Fruit fly (Drosophila melanogaster) whole organism, embryonic: ENCODE measurements around the gene htk.
A peak's percentile ranks its signal among the peaks of the same experiment; 100 is the strongest.

ENCODE experiments used
- Ada2b ChIP-seq: fragments of 200-800 bp; sonication (Bioruptor generic); IDR thresholded peaks from 2 replicates; pipeline ENCODE4 v1.3.6; 2022; ENCODE audit warnings: missing biosample characterization, missing genetic modification characterization
- Bteb2 ChIP-seq: fragments of 200-800 bp; sonication (Bioruptor generic); optimal IDR thresholded peaks from 2 replicates; lab custom pipeline; 2016; ENCODE audit warnings: missing biosample characterization, missing genetic modification characterization
- CG10366 ChIP-seq: fragments of 200-800 bp; sonication (Bioruptor generic); IDR thresholded peaks from 2 replicates; pipeline ENCODE4 v1.3.6; 2022; ENCODE audit warnings: missing biosample characterization, missing genetic modification characterization
- CG10462 ChIP-seq: fragments of 200-800 bp; sonication (Bioruptor generic); optimal IDR thresholded peaks from 2 replicates; lab custom pipeline; 2016; ENCODE audit warnings: missing biosample characterization, missing genetic modification characterization
- CG10654 ChIP-seq: fragments of 200-800 bp; sonication (Bioruptor generic); optimal IDR thresholded peaks from 2 replicates; lab custom pipeline; 2016; ENCODE audit warnings: missing biosample characterization, missing genetic modification characterization
- CG11247 ChIP-seq: fragments of 200-800 bp; sonication (Bioruptor generic); IDR thresholded peaks from 2 replicates; pipeline ENCODE4 v1.3.6; 2022; ENCODE audit warnings: missing biosample characterization, missing genetic modification characterization
- CG11696 ChIP-seq: fragments of 200-800 bp; sonication (Bioruptor generic); IDR thresholded peaks from 2 replicates; pipeline ENCODE4 v1.3.6; 2022; ENCODE audit warnings: missing biosample characterization, missing genetic modification characterization
- CG12236 ChIP-seq: fragments of 200-800 bp; sonication (Bioruptor generic); optimal IDR thresholded peaks from 2 replicates; lab custom pipeline; 2016; ENCODE audit warnings: missing biosample characterization, missing genetic modification characterization
- CG14014 ChIP-seq: fragments of 200-800 bp; sonication (Bioruptor generic); IDR thresholded peaks from 2 replicates; pipeline ENCODE4 v1.3.6; 2022; ENCODE audit warnings: missing biosample characterization, missing genetic modification characterization
- CG15696 ChIP-seq: fragments of 200-800 bp; sonication (Bioruptor generic); optimal IDR thresholded peaks from 2 replicates; lab custom pipeline; 2019; ENCODE audit warnings: missing biosample characterization, mild to moderate bottlenecking, missing genetic modification characterization, moderate library complexity
- CG17568 ChIP-seq: fragments of 200-800 bp; sonication (Bioruptor generic); optimal IDR thresholded peaks from 2 replicates; lab custom pipeline; 2018; ENCODE audit warnings: missing biosample characterization, mild to moderate bottlenecking, missing genetic modification characterization, moderate library complexity
- CG1832 ChIP-seq: fragments of 200-800 bp; sonication (Bioruptor generic); optimal IDR thresholded peaks from 2 replicates; lab custom pipeline; 2017; ENCODE audit warnings: missing biosample characterization, mild to moderate bottlenecking, missing genetic modification characterization, inconsistent platforms
- CG2116 ChIP-seq: fragments of 200-800 bp; sonication (Bioruptor generic); optimal IDR thresholded peaks from 3 replicates; lab custom pipeline; 2018; ENCODE audit warnings: missing biosample characterization, mild to moderate bottlenecking, missing genetic modification characterization
- CG30431 ChIP-seq: fragments of 200-800 bp; sonication (Bioruptor generic); optimal IDR thresholded peaks from 2 replicates; lab custom pipeline; 2017; ENCODE audit warnings: missing biosample characterization, missing genetic modification characterization
- CG3065 ChIP-seq: fragments of 200-800 bp; sonication (Bioruptor generic); optimal IDR thresholded peaks from 2 replicates; lab custom pipeline; 2016; ENCODE audit warnings: missing biosample characterization, missing genetic modification characterization
- CG32767 ChIP-seq: fragments of 200-800 bp; sonication (Bioruptor generic); IDR thresholded peaks from 2 replicates; pipeline ENCODE4 v1.3.6; 2022; ENCODE audit warnings: missing biosample characterization, missing genetic modification characterization
- CG34422 ChIP-seq: fragments of 200-800 bp; sonication (Bioruptor generic); IDR thresholded peaks from 3 replicates; pipeline ENCODE4 v1.3.6; 2022; ENCODE audit warnings: missing biosample characterization, missing genetic modification characterization
- CG3726 ChIP-seq: fragments of 200-800 bp; sonication (Bioruptor generic); IDR thresholded peaks from 3 replicates; pipeline ENCODE4, ENCODE4 v1.3.6; 2022; ENCODE audit warnings: missing biosample characterization, missing genetic modification characterization
- CG4328 ChIP-seq: fragments of 200-800 bp; sonication (Bioruptor generic); optimal IDR thresholded peaks from 3 replicates; lab custom pipeline; 2017; ENCODE audit warnings: missing biosample characterization, missing genetic modification reagents, missing genetic modification characterization
- CG4617 ChIP-seq: fragments of 200-800 bp; sonication (Bioruptor generic); optimal IDR thresholded peaks from 3 replicates; lab custom pipeline; 2016; ENCODE audit warnings: missing biosample characterization, missing genetic modification characterization, borderline replicate concordance
- CG7372 ChIP-seq: fragments of 200-800 bp; sonication (Bioruptor generic); IDR thresholded peaks from 2 replicates; pipeline ENCODE4 v1.3.6; 2022; ENCODE audit warnings: missing biosample characterization, missing genetic modification characterization
- CG8089 ChIP-seq: fragments of 200-800 bp; sonication (Bioruptor generic); optimal IDR thresholded peaks from 3 replicates; lab custom pipeline; 2016; ENCODE audit warnings: missing biosample characterization, missing genetic modification characterization
- CG8290 ChIP-seq, 3 experiments: fragments of 200-800 bp; sonication (Bioruptor generic); optimal IDR thresholded peaks; 2 replicates each; lab custom pipeline; 2016 to 2019; ENCODE audit warnings: missing biosample characterization in 3 of 3, missing genetic modification characterization in 3 of 3, mild to moderate bottlenecking in 2 of 3, moderate library complexity in 1 of 3
- CG8359 ChIP-seq: fragments of 200-800 bp; sonication (Bioruptor generic); optimal IDR thresholded peaks from 2 replicates; lab custom pipeline; 2017; ENCODE audit warnings: missing biosample characterization, mild to moderate bottlenecking, missing genetic modification characterization, borderline replicate concordance
- CG9215 ChIP-seq: fragments of 200-800 bp; sonication (Bioruptor generic); IDR thresholded peaks from 2 replicates; pipeline ENCODE4 v1.3.6; 2022; ENCODE audit warnings: missing biosample characterization, missing genetic modification characterization
- D19B ChIP-seq: fragments of 200-800 bp; sonication (Bioruptor generic); optimal IDR thresholded peaks from 2 replicates; lab custom pipeline; 2017; ENCODE audit warnings: missing biosample characterization, mild to moderate bottlenecking, missing genetic modification characterization
- Fer1 ChIP-seq: fragments of 200-800 bp; sonication (Bioruptor generic); optimal IDR thresholded peaks from 2 replicates; lab custom pipeline; 2017; ENCODE audit warnings: missing biosample characterization, mild to moderate bottlenecking, missing genetic modification characterization
- Hr39 ChIP-seq: fragments of >200 bp; optimal IDR thresholded peaks from 2 replicates; lab custom pipeline; 2017
- Hr78 ChIP-seq, 2 experiments: fragments of 200-800 bp in 1 of 2; fragments of >200 bp in 1 of 2; sonication (Bioruptor generic) in 1 of 2; optimal IDR thresholded peaks; 2 replicates each; lab custom pipeline; 2017 to 2019; ENCODE audit warnings: missing biosample characterization in 2 of 2, missing genetic modification characterization in 2 of 2, mild to moderate bottlenecking in 1 of 2, moderate library complexity in 1 of 2
- Hsf ChIP-seq: fragments of 200-800 bp; sonication (Bioruptor generic); optimal IDR thresholded peaks from 3 replicates; lab custom pipeline; 2016; ENCODE audit warnings: missing biosample characterization, missing genetic modification characterization
- MBD-R2 ChIP-seq: fragments of 200-800 bp; sonication (Bioruptor generic); IDR thresholded peaks from 2 replicates; pipeline ENCODE4 v1.3.6; 2022; ENCODE audit warnings: missing biosample characterization, missing genetic modification characterization
- Mad ChIP-seq: fragments of 200-800 bp; sonication (Bioruptor generic); optimal IDR thresholded peaks from 2 replicates; lab custom pipeline; 2016; ENCODE audit warnings: missing biosample characterization, missing genetic modification characterization
- Max ChIP-seq: fragments of 200-800 bp; sonication (Bioruptor generic); optimal IDR thresholded peaks from 2 replicates; lab custom pipeline; 2016; ENCODE audit warnings: missing biosample characterization, mild to moderate bottlenecking, missing genetic modification characterization
- az2 ChIP-seq: fragments of 200-800 bp; sonication (Bioruptor generic); optimal IDR thresholded peaks from 3 replicates; lab custom pipeline; 2016; ENCODE audit warnings: missing biosample characterization, missing genetic modification characterization
- btn ChIP-seq: fragments of 200-800 bp; sonication (Bioruptor generic); optimal IDR thresholded peaks from 2 replicates; lab custom pipeline; 2016; ENCODE audit warnings: missing biosample characterization, missing genetic modification characterization
- caup ChIP-seq: fragments of 200-800 bp; sonication (Bioruptor generic); optimal IDR thresholded peaks from 3 replicates; lab custom pipeline; 2017; ENCODE audit warnings: missing biosample characterization, mild to moderate bottlenecking, missing genetic modification characterization, moderate library complexity; ENCODE audit not compliant: severe bottlenecking
- crc ChIP-seq: fragments of 200-800 bp; sonication (Bioruptor generic); optimal IDR thresholded peaks from 2 replicates; lab custom pipeline; 2016; ENCODE audit warnings: missing biosample characterization, missing genetic modification characterization
- disco-r ChIP-seq: fragments of 200-800 bp; sonication (Bioruptor generic); optimal IDR thresholded peaks from 2 replicates; lab custom pipeline; 2016; ENCODE audit warnings: missing biosample characterization, missing genetic modification characterization
- fd102C ChIP-seq: fragments of 200-800 bp; sonication (Bioruptor generic); optimal IDR thresholded peaks from 2 replicates; lab custom pipeline; 2018; ENCODE audit warnings: missing biosample characterization, mild to moderate bottlenecking, missing genetic modification characterization, moderate library complexity
- gcm ChIP-seq: fragments of 200-800 bp; sonication (Bioruptor generic); optimal IDR thresholded peaks from 2 replicates; lab custom pipeline; 2019; ENCODE audit warnings: missing biosample characterization, mild to moderate bottlenecking, missing genetic modification characterization, moderate library complexity
- gt ChIP-seq: fragments of 200-800 bp; sonication (Bioruptor generic); IDR thresholded peaks from 2 replicates; pipeline ENCODE4 v1.3.6; 2022; ENCODE audit warnings: missing biosample characterization, missing genetic modification characterization
- hbn ChIP-seq: fragments of 200-800 bp; sonication (Bioruptor generic); IDR thresholded peaks from 2 replicates; pipeline ENCODE4 v1.3.6; 2022; ENCODE audit warnings: missing biosample characterization, missing genetic modification characterization; ENCODE audit not compliant: partially characterized antibody
- kah ChIP-seq: fragments of 200-800 bp; sonication (Bioruptor generic); optimal IDR thresholded peaks from 2 replicates; lab custom pipeline; 2018; ENCODE audit warnings: missing biosample characterization, mild to moderate bottlenecking, missing genetic modification characterization
- pfk ChIP-seq: fragments of 200-800 bp; sonication (Bioruptor generic); optimal IDR thresholded peaks from 2 replicates; lab custom pipeline; 2018; ENCODE audit warnings: missing biosample characterization, mild to moderate bottlenecking, missing genetic modification characterization, moderate library complexity
- tin ChIP-seq: fragments of 200-800 bp; sonication (Bioruptor generic); optimal IDR thresholded peaks from 3 replicates; lab custom pipeline; 2016; ENCODE audit warnings: missing biosample characterization, missing genetic modification characterization
- tna ChIP-seq: fragments of 200-800 bp; sonication (Bioruptor generic); IDR thresholded peaks from 2 replicates; pipeline ENCODE4 v1.3.6; 2022; ENCODE audit warnings: missing biosample characterization, missing genetic modification characterization; ENCODE audit not compliant: partially characterized antibody
- trem ChIP-seq: fragments of 200-800 bp; optimal IDR thresholded peaks from 3 replicates; lab custom pipeline; 2019; ENCODE audit warnings: missing biosample characterization, mild to moderate bottlenecking, missing genetic modification characterization, moderate library complexity
- vfl ChIP-seq: fragments of 200-800 bp; sonication (Bioruptor generic); optimal IDR thresholded peaks from 2 replicates; lab custom pipeline; 2016; ENCODE audit warnings: missing biosample characterization, missing genetic modification characterization
- zen ChIP-seq: fragments of 200-800 bp; sonication (Bioruptor generic); optimal IDR thresholded peaks from 3 replicates; lab custom pipeline; 2018; ENCODE audit warnings: missing biosample characterization, mild to moderate bottlenecking, missing genetic modification characterization, moderate library complexity

Gene htk

DNA sequence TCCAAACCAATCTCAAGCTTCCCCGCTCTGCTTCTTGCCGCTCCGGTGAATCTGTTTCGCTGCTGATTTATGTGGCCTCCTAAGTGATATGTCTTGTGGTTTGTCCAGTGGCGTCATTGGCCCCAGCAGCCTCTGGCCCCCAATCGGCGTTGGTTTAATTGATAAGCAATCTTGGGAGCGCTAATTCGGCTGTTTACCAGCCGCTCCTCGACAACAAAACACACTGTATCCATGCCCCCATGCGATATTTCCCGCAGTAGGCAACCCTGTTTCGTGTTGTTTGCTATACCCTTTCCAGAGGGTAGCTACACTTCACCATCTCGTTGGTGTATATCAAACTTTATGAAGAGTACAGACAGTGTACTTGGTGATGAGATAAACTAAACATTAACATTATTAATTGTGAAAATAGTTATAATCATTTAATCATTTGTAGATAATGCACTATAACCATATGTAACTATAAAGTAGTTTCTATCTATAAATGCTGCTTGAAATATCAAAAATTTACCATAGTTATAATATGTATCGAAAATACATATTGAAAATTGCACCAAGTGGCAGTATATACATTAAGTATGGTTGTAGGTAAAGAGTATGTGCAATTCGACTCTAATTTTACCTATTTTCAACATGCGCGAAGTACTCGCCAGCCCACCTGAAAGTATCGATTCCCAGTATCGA lies 5.0 kb downstream of the htk start, which contains the start of gene shop (continued):
- TF ChIP-seq crc (GFP tag; lab: Kevin White, UChicago) (peak; percentile 11), Hsf (GFP tag; lab: Kevin White, UChicago) (peak; percentile 84), CG14014 (peak; percentile 73; the same call in 1 of the 2 replicates), btn (GFP tag; lab: Kevin White, UChicago) (no peak), CG4328 (peak; percentile 71), CG8359 (peak; percentile 47), CG32767 (GFP tag; lab: Robert Waterston, UW) (peak; percentile 76; the same call in 1 of the 2 replicates), CG10462 (GFP tag; lab: Kevin White, UChicago) (peak; percentile 64), tin (GFP tag; lab: Kevin White, UChicago) (peak; percentile 82), Ada2b (peak; percentile 51; the same call in 1 of the 2 replicates), trem (tag; lab: Kevin White, UChicago) (peak; percentile 68), disco-r (GFP tag; lab: Kevin White, UChicago) (no peak), CG10366 (GFP tag; lab: Robert Waterston, UW) (peak; percentile 67), pfk (no peak), D19B (GFP tag; lab: Kevin White, UChicago) (peak; percentile 80), CG1832 (GFP tag; lab: Kevin White, UChicago) (no peak), vfl (peak; percentile 67), CG2116 (GFP tag; lab: Kevin White, UChicago) (peak; percentile 48), tna (GFP tag; lab: Robert Waterston, UW) (peak; percentile 12; the same call in 1 of the 2 replicates), CG34422 (peak; percentile 96), CG11696 (0 out of 2 replicates have a peak, but pooled peaks have one; percentile 27), CG3726 (GFP tag; lab: Robert Waterston, UW) (no peak), CG9215 (peak; percentile 80), CG8089 (GFP tag; lab: Kevin White, UChicago) (peak; percentile 46), az2 (peak; percentile 84), CG12236 (no peak), CG10654 (GFP tag; lab: Kevin White, UChicago) (peak; percentile 70), Max (GFP tag; lab: Kevin White, UChicago) (peak; percentile 72), caup (GFP tag; lab: Kevin White, UChicago) (peak; percentile 68), kah (GFP tag; lab: Kevin White, UChicago) (no peak), Bteb2 (GFP tag; lab: Kevin White, UChicago) (peak; percentile 76), zen (peak; percentile 61), CG17568 (GFP tag; lab: Kevin White, UChicago) (no peak), CG7372 (GFP tag; lab: Robert Waterston, UW) (peak; percentile 64), Hr78 (GFP tag; optimal IDR thresholded peaks at IDR 0.05; lab: Kevin White, UChicago) (peak in 1 of 2 experiments; percentile 63), CG8290 (GFP tag; optimal IDR thresholded peaks at IDR 0.05; lab: Kevin White, UChicago) (peak; percentile 64), CG8290 (tag; optimal IDR thresholded peaks at IDR 0.05; lab: Kevin White, UChicago) (peak in 1 of 2 experiments; percentile 85), CG15696 (peak; percentile 64), MBD-R2 (peak; percentile 54; the same call in 1 of the 2 replicates), gcm (GFP tag; lab: Kevin White, UChicago) (peak; percentile 74), Fer1 (peak; percentile 84), fd102C (GFP tag; lab: Kevin White, UChicago) (no peak), Hr39 (lab: Kevin White, UChicago) (no peak), CG11247 (GFP tag; lab: Robert Waterston, UW) (peak; percentile 73), hbn (peak; percentile 42; the same call in 1 of the 2 replicates), CG30431 (GFP tag; lab: Kevin White, UChicago) (peak; percentile 59), gt (GFP tag; lab: Robert Waterston, UW) (no peak; the same call in 1 of the 2 replicates), Mad (GFP tag; lab: Kevin White, UChicago) (peak; percentile 67), CG3065 (peak; percentile 47), CG4617 (GFP tag; lab: Kevin White, UChicago) (peak; percentile 63)
